Worm (Caenorhabditis elegans): ENCODE measurements around the gene R02F2.1.

ce11 chrIII:5512502-5512901 is 10.8 kb downstream of the R02F2.1 start, which contains the start of gene pqn-25:
- TF ChIP-seq him-1 (tag; optimal IDR thresholded peaks at IDR 0.05) = no peak
- TF ChIP-seq W03F9.2 (tag; optimal IDR thresholded peaks at IDR 0.05) = no peak

Data from whole organism, L4/young adult.